Worm (Caenorhabditis elegans) whole organism, early embryonic: ENCODE data around the gene R193.6.
A peak's percentile ranks its signal among the peaks of the same experiment; 100 is the strongest.

ENCODE experiments used
- B0310.2 ChIP-seq: sonication (generic microtip); optimal IDR thresholded peaks from 2 replicates; lab custom pipeline; 2016; ENCODE audit warnings: mild to moderate bottlenecking, missing genetic modification characterization, missing compliant biosample characterization
- F13C5.2 ChIP-seq: sonication (generic microtip); optimal IDR thresholded peaks from 2 replicates; lab custom pipeline; 2017; ENCODE audit warnings: mild to moderate bottlenecking, missing genetic modification characterization, inconsistent platforms, missing compliant biosample characterization
- aly-1 ChIP-seq: sonication (generic microtip); optimal IDR thresholded peaks from 2 replicates; lab custom pipeline; 2016; ENCODE audit warnings: missing genetic modification characterization, missing compliant biosample characterization
- ama-1 ChIP-seq: fragments of 150-350 bp; optimal IDR thresholded peaks from 2 replicates; lab custom pipeline; 2014
- ceh-13 ChIP-seq: fragments of 200-800 bp; sonication (Bioruptor generic); optimal IDR thresholded peaks from 2 replicates; lab custom pipeline; 2018; ENCODE audit warnings: mild to moderate bottlenecking, missing genetic modification characterization, missing compliant biosample characterization
- ceh-36 ChIP-seq: sonication (generic microtip); optimal IDR thresholded peaks from 2 replicates; lab custom pipeline; 2016; ENCODE audit warnings: missing genetic modification characterization, inconsistent platforms, missing compliant biosample characterization
- ets-7 ChIP-seq: sonication (generic microtip); optimal IDR thresholded peaks from 2 replicates; lab custom pipeline; 2016; ENCODE audit warnings: missing genotype, missing genetic modification characterization, missing compliant biosample characterization
- flt-1 ChIP-seq: fragments of 200-800 bp; sonication (Bioruptor generic); IDR thresholded peaks from 2 replicates; pipeline ENCODE4 v1.3.6; 2022; ENCODE audit warnings: missing genetic modification characterization, missing compliant biosample characterization
- hmbx-1 ChIP-seq: sonication (generic microtip); optimal IDR thresholded peaks from 2 replicates; lab custom pipeline; 2016; ENCODE audit warnings: mild to moderate bottlenecking, missing genetic modification characterization, missing compliant biosample characterization
- hmg-4 ChIP-seq: fragments of 200-800 bp; sonication (Bioruptor generic); optimal IDR thresholded peaks from 2 replicates; lab custom pipeline; 2018; ENCODE audit warnings: mild to moderate bottlenecking, missing genetic modification characterization, missing compliant biosample characterization
- hnd-1 ChIP-seq: sonication (generic microtip); optimal IDR thresholded peaks from 2 replicates; lab custom pipeline; 2016; ENCODE audit warnings: missing genetic modification characterization, missing compliant biosample characterization
- pes-1 ChIP-seq: fragments of 200-800 bp; sonication (Bioruptor generic); IDR thresholded peaks from 2 replicates; pipeline ENCODE4 v1.3.6; 2022; ENCODE audit warnings: missing genetic modification reagents, missing genetic modification characterization, missing compliant biosample characterization
- scrt-1 ChIP-seq: fragments of 200-800 bp; sonication (Bioruptor generic); IDR thresholded peaks from 2 replicates; pipeline ENCODE4 v1.3.6; 2022; ENCODE audit warnings: missing genetic modification characterization, missing compliant biosample characterization
- sea-1 ChIP-seq: fragments of 200-800 bp; sonication (Bioruptor generic); conservative IDR thresholded peaks from 2 replicates; pipeline ENCODE4 v1.3.6; 2022; ENCODE audit warnings: missing genetic modification characterization, missing compliant biosample characterization
- tbx-11 ChIP-seq: fragments of 200-800 bp; sonication (Bioruptor generic); IDR thresholded peaks from 2 replicates; pipeline ENCODE4 v1.3.6; 2022; ENCODE audit warnings: missing genetic modification characterization, missing compliant biosample characterization
- tbx-37 ChIP-seq: fragments of 200-800 bp; sonication (Bioruptor generic); conservative IDR thresholded peaks from 2 replicates; pipeline ENCODE4 v1.3.6; 2022; ENCODE audit warnings: missing genetic modification reagents, missing genetic modification characterization, missing compliant biosample characterization
- tra-4 ChIP-seq: sonication (generic microtip); optimal IDR thresholded peaks from 2 replicates; lab custom pipeline; 2017; ENCODE audit warnings: missing genetic modification characterization, missing compliant biosample characterization

Gene R193.6

DNA sequence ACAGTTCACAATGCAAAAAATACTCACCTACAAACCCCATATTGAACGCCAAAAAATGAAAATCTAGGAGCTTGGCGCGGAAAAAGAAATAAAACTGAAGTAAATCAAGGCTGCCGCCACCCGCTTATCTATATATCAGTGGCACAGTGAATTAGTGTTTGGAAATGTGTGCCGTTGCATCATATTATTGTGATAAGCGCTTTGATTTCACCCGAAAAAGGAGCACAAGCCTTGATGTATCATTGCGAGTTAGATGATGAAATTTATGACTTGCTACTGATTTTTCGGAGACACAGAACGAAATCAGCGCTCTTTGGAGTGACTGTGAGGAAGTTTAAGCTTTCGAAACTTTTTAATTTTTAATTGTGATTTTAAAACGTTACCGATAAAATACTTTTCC is at the start of gene R193.6, which contains the start of gene R193.2:
R193.6 (plus strand) TSS at position 350 of the 400 bp plus-strand sequence.
R193.2 (minus strand) TSS at position 148 of the 400 bp plus-strand sequence.
- TF ChIP-seq scrt-1 (GFP tag; lab: Robert Waterston, UW) (no peak), F13C5.2 (tag; lab: Kevin White, UChicago) (no peak), pes-1 (GFP tag; lab: Robert Waterston, UW) (no peak), ceh-36 (no peak), aly-1 (tag; lab: Kevin White, UChicago) (no peak), hmbx-1 (tag; lab: Kevin White, UChicago) (no peak), tbx-11 (no peak), ceh-13 (GFP tag; lab: Kevin White, UChicago) (no peak), ama-1 (no peak)

DNA sequence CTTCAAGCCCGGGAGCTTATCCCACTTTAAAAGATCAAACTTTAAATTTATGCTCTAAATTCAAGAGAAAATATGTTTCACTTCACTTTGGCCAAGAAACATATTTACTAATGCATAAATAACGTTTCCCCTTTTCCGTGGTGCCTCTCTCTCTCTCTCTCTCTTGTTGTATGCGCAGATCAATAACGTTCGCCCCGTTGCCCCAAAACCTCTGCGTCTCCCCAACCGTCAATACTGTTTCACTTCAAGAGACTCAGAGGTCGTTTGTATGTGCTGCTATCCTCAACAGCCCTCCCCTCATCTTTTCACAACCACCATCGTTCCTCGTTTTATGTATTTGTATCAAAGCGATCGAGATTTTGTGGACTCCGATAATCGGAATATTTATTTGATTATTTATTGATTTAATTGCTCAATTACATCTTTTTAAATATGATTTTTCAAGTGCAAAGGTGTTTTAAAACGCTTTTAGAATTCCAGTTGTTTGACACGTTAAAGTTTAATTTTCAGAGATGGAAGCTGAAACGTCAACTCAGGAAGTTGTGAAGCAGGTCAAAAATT is 44.8 kb upstream of the R193.6 start, which contains the start of gene ife-4:
ife-4 (plus strand) TSS at position 511 of the 561 bp plus-strand sequence.
- TF ChIP-seq ceh-36 (no peak), F13C5.2 (tag; lab: Kevin White, UChicago) (peak; percentile 71), aly-1 (tag; lab: Kevin White, UChicago) (no peak), scrt-1 (GFP tag; lab: Robert Waterston, UW) (no peak), flt-1 (GFP tag; lab: Robert Waterston, UW) (0 out of 2 replicates have a peak, but pooled peaks have one; percentile 29), ets-7 (tag; lab: Kevin White, UChicago) (no peak), tbx-11 (no peak), ceh-13 (GFP tag; lab: Kevin White, UChicago) (no peak), hmg-4 (GFP tag; lab: Kevin White, UChicago) (peak; percentile 71)

- TF ChIP-seq tra-4 (tag; lab: Kevin White, UChicago) (no peak), ama-1 (no peak), pes-1 (GFP tag; lab: Robert Waterston, UW) (no peak), tbx-37 (no peak), B0310.2 (no peak), hnd-1 (no peak), hmbx-1 (tag; lab: Kevin White, UChicago) (no peak), sea-1 (no peak), ets-7 (tag; lab: Kevin White, UChicago) (no peak), tbx-11 (no peak), ceh-13 (GFP tag; lab: Kevin White, UChicago) (no peak), aly-1 (tag; lab: Kevin White, UChicago) (no peak)
These were observed 40.8 kb upstream of the R193.6 start, which contains the start of gene C05D9.4 for ce11 chrX:1107758-1108157. C05D9.4 (plus strand) TSS chrX:1108058.

ce11 chrX:1108874-1109273 is 39.7 kb upstream of the R193.6 start:
- TF ChIP-seq tbx-37: no peak
- TF ChIP-seq scrt-1 (GFP tag; lab: Robert Waterston, UW): no peak
- TF ChIP-seq flt-1 (GFP tag; lab: Robert Waterston, UW): no peak
- no peak for TF ChIP-seq tra-4 (tag; lab: Kevin White, UChicago)
- no peak for TF ChIP-seq F13C5.2 (tag; lab: Kevin White, UChicago)
- TF ChIP-seq ets-7 (tag; lab: Kevin White, UChicago): no peak
- no peak for TF ChIP-seq ceh-36
- TF ChIP-seq B0310.2: no peak
- TF ChIP-seq tbx-11: no peak
- no peak for TF ChIP-seq ceh-13 (GFP tag; lab: Kevin White, UChicago)
- no peak for TF ChIP-seq sea-1
- TF ChIP-seq aly-1 (tag; lab: Kevin White, UChicago): no peak
- TF ChIP-seq hmbx-1 (tag; lab: Kevin White, UChicago): no peak
- TF ChIP-seq hmg-4 (GFP tag; lab: Kevin White, UChicago): no peak

ce11 chrX:1110723-1111122 is 37.9 kb upstream of the R193.6 start:
- TF ChIP-seq hmbx-1 (tag; lab: Kevin White, UChicago): no peak
- TF ChIP-seq pes-1 (GFP tag; lab: Robert Waterston, UW): no peak
- no peak for TF ChIP-seq F13C5.2 (tag; lab: Kevin White, UChicago)
- no peak for TF ChIP-seq sea-1
- no peak for TF ChIP-seq ceh-13 (GFP tag; lab: Kevin White, UChicago)
- no peak for TF ChIP-seq flt-1 (GFP tag; lab: Robert Waterston, UW)

ce11 chrX:1111603-1112002 is 37.0 kb upstream of the R193.6 start, which contains the start of gene C05D9.3:
C05D9.3 (plus strand) TSS chrX:1111903.
- TF ChIP-seq ceh-36 (no peak), ceh-13 (GFP tag; lab: Kevin White, UChicago) (no peak), tbx-37 (no peak), ama-1 (no peak), sea-1 (no peak), hnd-1 (no peak), scrt-1 (GFP tag; lab: Robert Waterston, UW) (no peak), tbx-11 (no peak), pes-1 (GFP tag; lab: Robert Waterston, UW) (no peak), hmbx-1 (tag; lab: Kevin White, UChicago) (no peak), tra-4 (tag; lab: Kevin White, UChicago) (no peak), F13C5.2 (tag; lab: Kevin White, UChicago) (no peak), flt-1 (GFP tag; lab: Robert Waterston, UW) (no peak), aly-1 (tag; lab: Kevin White, UChicago) (no peak), ets-7 (tag; lab: Kevin White, UChicago) (no peak), hmg-4 (GFP tag; lab: Kevin White, UChicago) (no peak), B0310.2 (no peak)

ce11 chrX:1115207-1115606 is 33.4 kb upstream of the R193.6 start:
- TF ChIP-seq scrt-1 (GFP tag; lab: Robert Waterston, UW): no peak
- TF ChIP-seq sea-1: no peak
- no peak for TF ChIP-seq hnd-1
- no peak for TF ChIP-seq ceh-13 (GFP tag; lab: Kevin White, UChicago)
- TF ChIP-seq ets-7 (tag; lab: Kevin White, UChicago): no peak
- TF ChIP-seq ceh-36: no peak
- no peak for TF ChIP-seq hmg-4 (GFP tag; lab: Kevin White, UChicago)
- TF ChIP-seq hmbx-1 (tag; lab: Kevin White, UChicago): no peak
- TF ChIP-seq tbx-11: no peak
- no peak for TF ChIP-seq B0310.2
- TF ChIP-seq pes-1 (GFP tag; lab: Robert Waterston, UW): no peak
- TF ChIP-seq tbx-37: no peak
- TF ChIP-seq tra-4 (tag; lab: Kevin White, UChicago): no peak
- TF ChIP-seq ama-1: no peak
- TF ChIP-seq F13C5.2 (tag; lab: Kevin White, UChicago): no peak
- TF ChIP-seq flt-1 (GFP tag; lab: Robert Waterston, UW): no peak
- no peak for TF ChIP-seq aly-1 (tag; lab: Kevin White, UChicago)
